Worm (Caenorhabditis elegans): Measurements from ENCODE around the gene pct-1.

- TF ChIP-seq nhr-25 (tag; optimal IDR thresholded peaks at IDR 0.05; ENCODE audit: borderline replicate concordance, insufficient read depth) (no peak), aly-2 (tag; optimal IDR thresholded peaks at IDR 0.05) (no peak), nhr-76 (tag; optimal IDR thresholded peaks at IDR 0.05) (no peak), nhr-11 (tag; optimal IDR thresholded peaks at IDR 0.05) (no peak), lin-29 (GFP tag; IDR thresholded peaks at IDR 0.05) (no peak), ces-1 (GFP tag; optimal IDR thresholded peaks at IDR 0.05) (no peak), mxl-3 (GFP tag; optimal IDR thresholded peaks at IDR 0.05) (no peak)
These were observed 2.7 kb upstream of the pct-1 start for ce11 chrIV:8173610-8174009.

Measured in whole organism, L4 larva.